Worm (Caenorhabditis elegans) whole organism, early embryonic: ENCODE results near the gene K08D9.9.

ENCODE experiments used
- B0310.2 ChIP-seq: sonication (generic microtip); optimal IDR thresholded peaks from 2 replicates; lab custom pipeline; 2016; ENCODE audit warnings: mild to moderate bottlenecking, missing genetic modification characterization, missing compliant biosample characterization
- F13C5.2 ChIP-seq: sonication (generic microtip); optimal IDR thresholded peaks from 2 replicates; lab custom pipeline; 2017; ENCODE audit warnings: mild to moderate bottlenecking, missing genetic modification characterization, inconsistent platforms, missing compliant biosample characterization
- aly-1 ChIP-seq: sonication (generic microtip); optimal IDR thresholded peaks from 2 replicates; lab custom pipeline; 2016; ENCODE audit warnings: missing genetic modification characterization, missing compliant biosample characterization
- ama-1 ChIP-seq: fragments of 150-350 bp; optimal IDR thresholded peaks from 2 replicates; lab custom pipeline; 2014
- ceh-13 ChIP-seq: fragments of 200-800 bp; sonication (Bioruptor generic); optimal IDR thresholded peaks from 2 replicates; lab custom pipeline; 2018; ENCODE audit warnings: mild to moderate bottlenecking, missing genetic modification characterization, missing compliant biosample characterization
- ceh-36 ChIP-seq: sonication (generic microtip); optimal IDR thresholded peaks from 2 replicates; lab custom pipeline; 2016; ENCODE audit warnings: missing genetic modification characterization, inconsistent platforms, missing compliant biosample characterization
- ets-7 ChIP-seq: sonication (generic microtip); optimal IDR thresholded peaks from 2 replicates; lab custom pipeline; 2016; ENCODE audit warnings: missing genotype, missing genetic modification characterization, missing compliant biosample characterization
- flt-1 ChIP-seq: fragments of 200-800 bp; sonication (Bioruptor generic); IDR thresholded peaks from 2 replicates; pipeline ENCODE4 v1.3.6; 2022; ENCODE audit warnings: missing genetic modification characterization, missing compliant biosample characterization
- hmbx-1 ChIP-seq: sonication (generic microtip); optimal IDR thresholded peaks from 2 replicates; lab custom pipeline; 2016; ENCODE audit warnings: mild to moderate bottlenecking, missing genetic modification characterization, missing compliant biosample characterization
- hmg-4 ChIP-seq: fragments of 200-800 bp; sonication (Bioruptor generic); optimal IDR thresholded peaks from 2 replicates; lab custom pipeline; 2018; ENCODE audit warnings: mild to moderate bottlenecking, missing genetic modification characterization, missing compliant biosample characterization
- hnd-1 ChIP-seq: sonication (generic microtip); optimal IDR thresholded peaks from 2 replicates; lab custom pipeline; 2016; ENCODE audit warnings: missing genetic modification characterization, missing compliant biosample characterization
- pes-1 ChIP-seq: fragments of 200-800 bp; sonication (Bioruptor generic); IDR thresholded peaks from 2 replicates; pipeline ENCODE4 v1.3.6; 2022; ENCODE audit warnings: missing genetic modification reagents, missing genetic modification characterization, missing compliant biosample characterization
- scrt-1 ChIP-seq: fragments of 200-800 bp; sonication (Bioruptor generic); IDR thresholded peaks from 2 replicates; pipeline ENCODE4 v1.3.6; 2022; ENCODE audit warnings: missing genetic modification characterization, missing compliant biosample characterization
- sea-1 ChIP-seq: fragments of 200-800 bp; sonication (Bioruptor generic); conservative IDR thresholded peaks from 2 replicates; pipeline ENCODE4 v1.3.6; 2022; ENCODE audit warnings: missing genetic modification characterization, missing compliant biosample characterization
- tbx-11 ChIP-seq: fragments of 200-800 bp; sonication (Bioruptor generic); IDR thresholded peaks from 2 replicates; pipeline ENCODE4 v1.3.6; 2022; ENCODE audit warnings: missing genetic modification characterization, missing compliant biosample characterization
- tbx-37 ChIP-seq: fragments of 200-800 bp; sonication (Bioruptor generic); conservative IDR thresholded peaks from 2 replicates; pipeline ENCODE4 v1.3.6; 2022; ENCODE audit warnings: missing genetic modification reagents, missing genetic modification characterization, missing compliant biosample characterization
- tra-4 ChIP-seq: sonication (generic microtip); optimal IDR thresholded peaks from 2 replicates; lab custom pipeline; 2017; ENCODE audit warnings: missing genetic modification characterization, missing compliant biosample characterization

The K08D9.9 gene

DNA sequence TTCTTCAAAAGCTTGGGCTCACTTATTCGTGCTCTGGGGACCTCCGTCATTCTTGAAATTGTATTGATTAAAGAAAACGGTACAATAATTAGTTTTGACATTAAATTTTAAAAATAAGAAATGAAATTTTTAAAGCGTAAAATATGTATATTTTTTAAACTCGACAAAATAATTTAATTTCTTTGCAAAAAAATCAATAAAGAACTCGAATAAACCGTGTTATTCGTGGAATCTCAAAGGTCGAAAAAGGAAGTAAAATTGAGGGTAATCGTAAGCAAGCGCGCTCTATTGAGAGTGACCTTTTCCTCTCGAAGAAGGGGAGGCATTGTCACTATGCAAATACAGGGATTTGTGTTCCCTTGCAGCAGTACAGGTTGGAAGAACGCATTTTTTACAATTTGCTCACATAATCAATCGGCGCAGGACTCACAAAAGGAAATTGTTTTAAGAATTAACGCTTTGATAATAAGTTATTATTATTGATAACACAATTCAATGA lies 41.5 kb downstream of the K08D9.9 start, which contains the start of gene Y73C8B.2:
Y73C8B.2 (minus strand) TSS at position 51 of the 499 bp plus-strand sequence.
- TF ChIP-seq ceh-13: no peak
- peak; percentile 5 for TF ChIP-seq F13C5.2 (tag; lab: Kevin White, UChicago)
- peak; percentile 39; the same call in 1 of the 2 replicates for TF ChIP-seq tbx-11 (GFP tag; lab: Robert Waterston, UW)

DNA sequence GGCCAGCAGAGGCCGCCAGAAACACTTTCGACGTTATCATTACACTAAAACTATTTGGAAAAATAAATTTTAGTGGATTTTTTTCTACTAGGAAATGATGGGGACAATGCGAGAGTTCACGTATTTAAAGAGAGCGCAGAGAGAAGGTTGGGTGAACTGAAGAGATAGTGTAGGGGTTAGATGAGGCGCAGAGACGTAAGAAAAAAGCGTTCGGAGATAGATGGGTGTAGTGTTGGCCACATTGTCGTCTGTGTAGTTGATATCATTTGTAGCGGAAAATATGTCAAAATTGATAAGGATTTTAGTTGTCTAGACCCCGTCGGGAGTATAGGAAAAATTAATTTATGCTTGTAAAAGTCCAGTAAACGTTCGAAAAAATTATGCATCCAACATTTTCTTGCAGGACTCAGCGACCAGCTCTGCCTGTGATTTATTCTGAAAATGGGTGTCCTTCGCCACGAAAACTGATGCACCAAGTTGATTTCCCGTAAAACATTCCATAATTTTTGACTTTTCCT lies 43.4 kb downstream of the K08D9.9 start, which contains the start of the genes Y73C8B.3 and Y73C8B.9:
Y73C8B.3 (minus strand) TSS at position 147 of the 518 bp plus-strand sequence.
Y73C8B.9 (plus strand) TSS at position 468 of the 518 bp plus-strand sequence.
- no peak for TF ChIP-seq B0310.2 (tag; lab: Kevin White, UChicago)
- TF ChIP-seq tra-4: no peak
- no peak for TF ChIP-seq tbx-11 (GFP tag; lab: Robert Waterston, UW)
- no peak for TF ChIP-seq ceh-36 (tag; lab: Kevin White, UChicago)
- TF ChIP-seq F13C5.2 (tag; lab: Kevin White, UChicago): no peak
- no peak for TF ChIP-seq hnd-1 (tag; lab: Kevin White, UChicago)
- no peak for TF ChIP-seq aly-1 (tag; lab: Kevin White, UChicago)
- no peak for TF ChIP-seq ama-1
- no peak for TF ChIP-seq pes-1
- no peak for TF ChIP-seq hmbx-1 (tag; lab: Kevin White, UChicago)
- no peak for TF ChIP-seq flt-1 (GFP tag; lab: Robert Waterston, UW)
- no peak for TF ChIP-seq ets-7 (tag; lab: Kevin White, UChicago)
- TF ChIP-seq tbx-37 (GFP tag; lab: Robert Waterston, UW): no peak
- no peak for TF ChIP-seq sea-1 (GFP tag; lab: Robert Waterston, UW)
- TF ChIP-seq ceh-13: no peak
- no peak for TF ChIP-seq hmg-4 (GFP tag; lab: Kevin White, UChicago)
- TF ChIP-seq scrt-1: no peak

DNA sequence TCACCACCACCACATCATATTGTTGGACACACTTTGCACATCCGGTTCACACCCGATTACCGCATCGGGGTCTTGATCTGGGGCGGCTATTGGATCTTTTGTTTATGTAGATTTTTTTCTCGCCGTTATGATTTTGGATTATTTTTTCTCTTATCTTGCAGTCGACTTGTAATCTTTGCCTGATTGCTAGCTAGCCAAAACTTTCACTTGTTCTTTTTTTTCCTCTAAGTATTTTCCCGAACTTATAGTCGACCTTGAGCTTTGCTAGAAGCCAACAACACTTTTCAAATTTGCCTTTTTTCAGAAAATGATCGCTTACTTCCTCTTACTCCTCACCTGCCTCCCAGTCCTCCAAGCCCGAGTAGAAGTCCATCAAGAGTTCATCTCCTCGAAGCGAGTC lies 48.5 kb downstream of the K08D9.9 start, which contains the start of gene lag-2:
lag-2 (plus strand) TSS at position 301 of the 400 bp plus-strand sequence.
- TF ChIP-seq hmbx-1 (tag; lab: Kevin White, UChicago) (no peak), ceh-13 (no peak), tbx-37 (GFP tag; lab: Robert Waterston, UW) (no peak), ama-1 (no peak), pes-1 (no peak), hmg-4 (GFP tag; lab: Kevin White, UChicago) (no peak), ceh-36 (tag; lab: Kevin White, UChicago) (no peak), F13C5.2 (tag; lab: Kevin White, UChicago) (no peak), B0310.2 (tag; lab: Kevin White, UChicago) (no peak), tbx-11 (GFP tag; lab: Robert Waterston, UW) (no peak), flt-1 (GFP tag; lab: Robert Waterston, UW) (no peak), ets-7 (tag; lab: Kevin White, UChicago) (no peak), sea-1 (GFP tag; lab: Robert Waterston, UW) (no peak)
